Worm (Caenorhabditis elegans) whole organism, L4/young adult: ENCODE data around the gene ram-2.

Experiments used
- W03F9.2 ChIP-seq: fragments of 150-350 bp; optimal IDR thresholded peaks from 2 replicates; lab custom pipeline; 2014; ENCODE audit warnings: missing biosample characterization, missing genetic modification characterization
- dao-5 ChIP-seq: sonication (generic microtip); optimal IDR thresholded peaks from 2 replicates; lab custom pipeline; 2016; ENCODE audit warnings: missing genotype, missing genetic modification characterization, moderate library complexity, missing compliant biosample characterization
- him-1 ChIP-seq: sonication (generic microtip); optimal IDR thresholded peaks from 2 replicates; lab custom pipeline; 2016; ENCODE audit warnings: missing genotype, missing genetic modification reagents, missing genetic modification characterization, missing compliant biosample characterization

The ram-2 gene

ce11 chrII:11040140-11040539 is 23.5 kb upstream of the ram-2 start:
- TF ChIP-seq him-1 (tag; lab: Kevin White, UChicago) (no peak), W03F9.2 (tag; lab: Kevin White, UChicago) (no peak), dao-5 (tag; lab: Kevin White, UChicago) (no peak)

- no peak for TF ChIP-seq him-1 (tag; lab: Kevin White, UChicago)
- no peak for TF ChIP-seq dao-5 (tag; lab: Kevin White, UChicago)
- TF ChIP-seq W03F9.2 (tag; lab: Kevin White, UChicago): no peak
Measured at ce11 chrII:11035774-11036173, 19.1 kb upstream of the ram-2 start, which contains the start of gene srlf-15. TSS of gene srlf-15 (plus strand) at chrII:11036074.

DNA sequence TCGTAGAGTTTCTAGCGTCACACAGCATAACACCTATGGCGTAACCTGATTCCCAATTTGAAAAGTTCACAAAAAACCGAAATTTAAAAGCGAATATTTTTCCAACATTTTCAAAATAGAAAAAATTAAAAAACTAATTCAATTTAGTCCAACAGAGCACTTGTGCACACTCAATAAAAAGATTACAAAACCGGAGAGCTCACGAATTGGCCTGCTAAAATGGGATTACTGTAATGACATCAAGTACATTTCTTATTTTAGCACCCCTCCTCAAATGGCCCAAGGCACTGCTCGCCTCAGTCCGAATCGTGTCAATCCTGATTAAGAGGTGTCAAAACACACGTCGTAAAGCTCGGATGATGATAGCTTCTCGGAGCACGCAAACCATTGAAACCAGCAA is 16.1 kb upstream of the ram-2 start:
- TF ChIP-seq W03F9.2 (tag; lab: Kevin White, UChicago) (no peak), him-1 (tag; lab: Kevin White, UChicago) (no peak), dao-5 (tag; lab: Kevin White, UChicago) (no peak)

ce11 chrII:11030297-11030696 is 13.6 kb upstream of the ram-2 start, which contains the start of gene nlp-18:
TSS of gene nlp-18 (minus strand) at chrII:11030397.
- TF ChIP-seq him-1 (tag; lab: Kevin White, UChicago) (no peak), W03F9.2 (tag; lab: Kevin White, UChicago) (no peak), dao-5 (tag; lab: Kevin White, UChicago) (no peak)

DNA sequence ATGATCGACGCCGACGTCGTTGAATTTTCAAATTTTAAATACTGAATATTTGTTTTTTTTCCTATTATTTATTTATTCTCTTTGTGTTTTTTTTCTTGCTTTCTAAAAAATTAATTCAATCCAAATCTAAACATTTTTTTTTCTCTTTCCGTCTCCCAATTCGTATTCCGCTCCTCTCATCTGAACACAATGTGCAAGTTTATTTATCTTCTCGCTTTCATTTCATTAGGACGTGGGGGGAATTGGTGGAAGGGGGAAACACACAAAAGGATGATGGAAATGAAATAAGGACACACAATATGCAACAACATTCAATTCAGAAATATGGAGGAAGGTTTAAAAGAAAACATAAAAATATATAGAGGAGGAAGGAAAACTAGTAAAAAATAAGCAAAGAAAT is 11.1 kb upstream of the ram-2 start:
- no peak for TF ChIP-seq him-1 (tag; lab: Kevin White, UChicago)
- TF ChIP-seq dao-5 (tag; lab: Kevin White, UChicago): no peak
- TF ChIP-seq W03F9.2 (tag; lab: Kevin White, UChicago): no peak

DNA sequence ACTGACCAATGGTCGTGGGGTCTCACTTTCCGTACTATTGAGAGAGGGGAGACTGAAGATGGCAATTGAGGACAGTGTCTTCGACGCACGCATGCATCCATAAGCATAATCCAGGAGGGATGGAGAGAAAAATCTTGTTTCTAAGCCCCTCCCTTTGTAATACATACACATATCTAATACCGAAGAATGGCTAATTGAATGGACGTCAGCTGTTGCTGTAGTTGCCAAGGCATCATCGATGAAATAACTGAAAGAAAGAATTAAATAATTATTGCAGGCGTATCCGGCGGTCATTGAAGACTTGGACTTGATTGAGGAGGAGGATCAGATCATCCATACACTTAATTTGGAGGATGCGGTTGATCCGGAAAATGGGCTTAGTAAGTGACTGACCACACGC is 8.9 kb upstream of the ram-2 start, which contains the start of gene F33A8.7:
F33A8.7 (minus strand) TSS at position 101 of the 400 bp plus-strand sequence.
- TF ChIP-seq him-1 (tag; lab: Kevin White, UChicago) (no peak), W03F9.2 (tag; lab: Kevin White, UChicago) (no peak), dao-5 (tag; lab: Kevin White, UChicago) (no peak)

DNA sequence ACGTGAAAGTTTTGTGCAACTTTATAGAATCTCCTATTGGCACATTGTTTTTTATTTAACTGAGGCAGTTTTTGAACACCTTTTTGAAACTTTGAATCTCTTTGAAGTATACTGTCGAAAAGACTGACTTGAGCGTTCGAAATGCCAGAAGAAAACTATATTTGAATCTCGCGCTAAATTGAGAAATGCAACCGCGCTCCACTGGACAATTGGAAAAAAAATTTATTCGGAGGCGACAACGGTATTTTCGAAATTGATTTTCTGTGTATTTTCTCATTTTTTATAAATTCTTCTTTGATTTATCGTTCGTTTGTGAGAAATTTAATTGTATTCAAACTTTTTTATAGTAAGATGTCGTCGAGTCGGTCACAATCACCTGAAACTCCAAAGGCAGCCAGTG is 5.3 kb upstream of the ram-2 start, which contains the start of gene let-858:
let-858 (plus strand) TSS at position 348 of the 400 bp plus-strand sequence.
- TF ChIP-seq him-1 (tag; lab: Kevin White, UChicago) (no peak), W03F9.2 (tag; lab: Kevin White, UChicago) (peak; percentile 33)

DNA sequence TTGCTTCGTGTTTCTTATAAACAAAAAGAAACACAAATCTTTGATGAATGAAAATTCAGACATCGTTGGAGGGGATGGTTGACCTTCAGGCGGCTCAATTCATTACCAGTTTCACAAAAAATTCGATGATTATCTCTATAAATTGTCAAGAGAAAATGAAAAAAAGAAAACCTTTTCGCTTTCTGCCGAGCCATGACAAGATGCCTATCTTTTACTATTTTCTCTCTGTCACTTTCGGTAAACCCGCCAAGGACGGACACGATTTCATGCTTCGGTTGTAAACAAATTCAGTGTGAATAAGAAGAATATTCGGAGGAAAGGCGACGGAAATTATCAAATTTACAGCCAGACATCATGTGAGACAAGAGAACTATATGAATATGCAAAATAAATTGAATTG is 4.0 kb upstream of the ram-2 start:
- TF ChIP-seq W03F9.2 (tag; lab: Kevin White, UChicago): no peak
- no peak for TF ChIP-seq dao-5 (tag; lab: Kevin White, UChicago)
- no peak for TF ChIP-seq him-1 (tag; lab: Kevin White, UChicago)

ce11 chrII:11016884-11017283 is 203 bp upstream of the ram-2 start:
- TF ChIP-seq him-1 (tag; lab: Kevin White, UChicago) (no peak), W03F9.2 (tag; lab: Kevin White, UChicago) (no peak), dao-5 (tag; lab: Kevin White, UChicago) (no peak)

DNA sequence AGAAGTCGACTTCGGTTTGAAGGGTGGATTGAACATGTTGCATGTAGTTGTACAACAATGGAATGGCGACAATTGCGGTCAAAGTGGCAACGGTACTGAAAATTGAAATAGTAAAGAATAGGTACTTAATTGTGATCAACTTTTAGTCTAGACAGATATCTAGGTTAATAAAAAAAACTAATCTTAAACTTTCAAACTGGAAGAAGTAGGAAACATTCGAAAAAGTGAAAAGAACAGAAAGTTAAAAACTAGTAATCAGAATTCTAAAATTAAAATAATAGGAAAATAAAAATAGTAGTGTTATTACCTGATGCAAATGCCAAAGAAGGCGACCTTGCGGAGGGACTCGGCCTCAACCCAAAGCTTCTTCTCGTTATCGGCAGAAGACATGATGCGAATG is 246 bp downstream of the ram-2 start:
- no peak for TF ChIP-seq dao-5 (tag; lab: Kevin White, UChicago)
- no peak for TF ChIP-seq W03F9.2 (tag; lab: Kevin White, UChicago)
- no peak for TF ChIP-seq him-1 (tag; lab: Kevin White, UChicago)

ce11 chrII:11015734-11016133 is 947 bp downstream of the ram-2 start:
- no peak for TF ChIP-seq dao-5 (tag; lab: Kevin White, UChicago)
- no peak for TF ChIP-seq W03F9.2 (tag; lab: Kevin White, UChicago)
- no peak for TF ChIP-seq him-1 (tag; lab: Kevin White, UChicago)

DNA sequence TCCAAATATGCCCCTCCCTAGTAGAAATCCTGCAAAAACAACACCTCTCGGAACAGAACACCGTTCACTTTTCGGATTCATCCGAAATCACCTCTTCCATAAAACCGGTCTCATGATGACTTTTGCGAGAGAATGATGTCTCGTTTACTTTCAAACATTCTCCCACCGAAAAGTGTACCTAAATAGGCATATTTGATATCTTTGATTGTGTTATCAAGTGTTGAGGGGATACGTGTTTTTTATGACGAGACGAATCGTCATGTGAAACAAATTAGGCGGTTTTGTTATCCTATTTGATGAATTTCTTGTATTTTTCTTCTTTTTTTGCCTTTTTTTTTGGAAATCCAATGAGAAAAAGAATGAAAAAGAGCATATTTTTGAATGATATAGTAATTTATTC is 1.5 kb downstream of the ram-2 start:
- TF ChIP-seq W03F9.2 (tag; lab: Kevin White, UChicago) (no peak), dao-5 (tag; lab: Kevin White, UChicago) (no peak)

ce11 chrII:11013667-11014066 is 3.0 kb downstream of the ram-2 start, which contains the start of gene col-81:
TSS of gene col-81 (minus strand) at chrII:11013767.
- TF ChIP-seq dao-5 (tag; lab: Kevin White, UChicago): no peak

DNA sequence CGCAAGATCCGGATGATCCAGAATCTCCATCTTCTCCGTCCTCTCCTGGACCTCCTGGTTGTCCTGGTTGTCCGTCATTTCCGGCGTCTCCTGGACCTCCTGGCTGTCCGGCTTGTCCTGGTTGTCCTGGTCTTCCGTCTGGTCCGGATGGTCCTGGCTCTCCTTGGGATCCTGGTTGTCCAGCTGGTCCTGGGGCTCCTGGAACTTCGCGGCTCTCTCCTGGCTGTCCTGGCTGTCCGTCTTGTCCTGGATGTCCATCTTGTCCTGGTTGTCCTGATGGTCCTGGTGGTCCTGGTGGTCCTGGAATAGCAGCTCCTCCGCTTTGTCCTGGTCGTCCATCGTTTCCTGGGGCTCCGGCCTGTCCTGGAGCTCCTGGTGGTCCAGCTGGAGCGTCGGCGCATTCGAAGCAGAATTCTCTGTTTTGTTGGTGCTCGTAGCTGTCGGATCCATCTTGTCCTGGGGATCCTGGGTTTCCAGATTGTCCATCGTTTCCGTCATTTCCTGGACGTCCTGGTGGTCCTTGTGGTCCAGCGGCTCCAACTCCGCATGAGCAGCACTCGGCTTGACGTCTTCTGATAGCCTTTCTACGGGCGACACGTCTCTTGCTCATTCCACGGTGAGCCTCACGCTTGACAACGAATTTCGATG is 4.0 kb downstream of the ram-2 start:
- TF ChIP-seq him-1 (tag; lab: Kevin White, UChicago) (no peak), W03F9.2 (tag; lab: Kevin White, UChicago) (no peak), dao-5 (tag; lab: Kevin White, UChicago) (no peak)
